Worm (Caenorhabditis elegans) whole organism, early embryonic: ENCODE data around the gene Y39A3B.1.

ENCODE experiments used
- B0310.2 ChIP-seq: sonication (generic microtip); optimal IDR thresholded peaks from 2 replicates; lab custom pipeline; 2016; ENCODE audit warnings: mild to moderate bottlenecking, missing genetic modification characterization, missing compliant biosample characterization
- aly-1 ChIP-seq: sonication (generic microtip); optimal IDR thresholded peaks from 2 replicates; lab custom pipeline; 2016; ENCODE audit warnings: missing genetic modification characterization, missing compliant biosample characterization
- ama-1 ChIP-seq: fragments of 150-350 bp; optimal IDR thresholded peaks from 2 replicates; lab custom pipeline; 2014
- ceh-13 ChIP-seq: fragments of 200-800 bp; sonication (Bioruptor generic); optimal IDR thresholded peaks from 2 replicates; lab custom pipeline; 2018; ENCODE audit warnings: mild to moderate bottlenecking, missing genetic modification characterization, missing compliant biosample characterization
- ets-7 ChIP-seq: sonication (generic microtip); optimal IDR thresholded peaks from 2 replicates; lab custom pipeline; 2016; ENCODE audit warnings: missing genotype, missing genetic modification characterization, missing compliant biosample characterization
- flt-1 ChIP-seq: fragments of 200-800 bp; sonication (Bioruptor generic); IDR thresholded peaks from 2 replicates; pipeline ENCODE4 v1.3.6; 2022; ENCODE audit warnings: missing genetic modification characterization, missing compliant biosample characterization
- hmbx-1 ChIP-seq: sonication (generic microtip); optimal IDR thresholded peaks from 2 replicates; lab custom pipeline; 2016; ENCODE audit warnings: mild to moderate bottlenecking, missing genetic modification characterization, missing compliant biosample characterization
- hnd-1 ChIP-seq: sonication (generic microtip); optimal IDR thresholded peaks from 2 replicates; lab custom pipeline; 2016; ENCODE audit warnings: missing genetic modification characterization, missing compliant biosample characterization
- pes-1 ChIP-seq: fragments of 200-800 bp; sonication (Bioruptor generic); IDR thresholded peaks from 2 replicates; pipeline ENCODE4 v1.3.6; 2022; ENCODE audit warnings: missing genetic modification reagents, missing genetic modification characterization, missing compliant biosample characterization
- scrt-1 ChIP-seq: fragments of 200-800 bp; sonication (Bioruptor generic); IDR thresholded peaks from 2 replicates; pipeline ENCODE4 v1.3.6; 2022; ENCODE audit warnings: missing genetic modification characterization, missing compliant biosample characterization

- TF ChIP-seq hnd-1 (no peak), ceh-13 (no peak), ets-7 (tag; lab: Kevin White, UChicago) (no peak), ama-1 (lab: Kevin White, UChicago) (no peak), hmbx-1 (tag; lab: Kevin White, UChicago) (no peak), scrt-1 (no peak), pes-1 (GFP tag; lab: Robert Waterston, UW) (no peak), flt-1 (GFP tag; lab: Robert Waterston, UW) (no peak), aly-1 (tag; lab: Kevin White, UChicago) (no peak), B0310.2 (no peak)
Observed at ce11 chrIII:2001210-2001609, 4.6 kb upstream of the Y39A3B.1 start.
